Fruit fly (Drosophila melanogaster): ENCODE data around the gene CG15892.

CG15892 gene

dm6 chrX:6265456-6265877 is 28.7 kb downstream of the CG15892 start (continued):
- TF ChIP-seq Gug (GFP tag; IDR thresholded peaks at IDR 0.05) (peak; percentile 92), CG9797 (GFP tag; optimal IDR thresholded peaks at IDR 0.05) (peak; percentile 35), luna (GFP tag; optimal IDR thresholded peaks at IDR 0.05) (peak; percentile 80), kni (GFP tag; optimal IDR thresholded peaks at IDR 0.05) (peak; percentile 71), HHEX (GFP tag; optimal IDR thresholded peaks at IDR 0.05) (peak; percentile 95), CG32772 (GFP tag; IDR thresholded peaks at IDR 0.05) (peak; percentile 95), her (GFP tag; optimal IDR thresholded peaks at IDR 0.05) (peak; percentile 91), onecut (GFP tag; IDR thresholded peaks at IDR 0.05) (peak; percentile 89), CG3407 (GFP tag; optimal IDR thresholded peaks at IDR 0.05) (peak; percentile 93), Fer1 (GFP tag; optimal IDR thresholded peaks at IDR 0.05) (peak; percentile 94), Taf1 (GFP tag; IDR thresholded peaks at IDR 0.05) (peak; percentile 69), Dll (GFP tag; IDR thresholded peaks at IDR 0.05; ENCODE audit: partially characterized antibody) (no peak), CG2875 (GFP tag; optimal IDR thresholded peaks at IDR 0.05) (peak; percentile 97), CG14050 (GFP tag; IDR thresholded peaks at IDR 0.05) (peak; percentile 94), inv (GFP tag; IDR thresholded peaks at IDR 0.05; ENCODE audit: partially characterized antibody) (0 out of 2 replicates have a peak, but pooled peaks have one; percentile 34), wdn (GFP tag; IDR thresholded peaks at IDR 0.05) (peak; percentile 91), CG11247 (GFP tag; IDR thresholded peaks at IDR 0.05) (peak; percentile 82), chif (GFP tag; optimal IDR thresholded peaks at IDR 0.05) (peak; percentile 96), p53 (GFP tag; optimal IDR thresholded peaks at IDR 0.05) (peak; percentile 84), ken (GFP tag; IDR thresholded peaks at IDR 0.05) (peak; percentile 95), lov (optimal IDR thresholded peaks at IDR 0.05) (no peak), lov (GFP tag; IDR thresholded peaks at IDR 0.05) (peak; percentile 89), Ravus (GFP tag; IDR thresholded peaks at IDR 0.05) (peak; percentile 83), pum (GFP tag; optimal IDR thresholded peaks at IDR 0.05) (peak; percentile 96), Camta (GFP tag; optimal IDR thresholded peaks at IDR 0.05) (peak; percentile 96), Nf-YC (tag; optimal IDR thresholded peaks at IDR 0.05) (peak; percentile 85), caup (GFP tag; optimal IDR thresholded peaks at IDR 0.05; ENCODE audit: severe bottlenecking) (peak; percentile 92), CG7556 (GFP tag; optimal IDR thresholded peaks at IDR 0.05) (peak; percentile 97), Lim3 (GFP tag; IDR thresholded peaks at IDR 0.05) (peak; percentile 87), chn (GFP tag; optimal IDR thresholded peaks at IDR 0.05) (peak; percentile 97), CG8359 (GFP tag; optimal IDR thresholded peaks at IDR 0.05; ENCODE audit: borderline replicate concordance) (peak; percentile 87), CG2116 (GFP tag; optimal IDR thresholded peaks at IDR 0.05) (peak; percentile 84), CG4404 (GFP tag; IDR thresholded peaks at IDR 0.05) (peak; percentile 83)

dm6 chrX:6264456-6264855 is 29.7 kb downstream of the CG15892 start:
- no peak for TF ChIP-seq ap (GFP tag; IDR thresholded peaks at IDR 0.05)
- TF ChIP-seq Hey (tag; optimal IDR thresholded peaks at IDR 0.05): peak; percentile 16
- no peak for TF ChIP-seq sr (GFP tag; IDR thresholded peaks at IDR 0.05)
- TF ChIP-seq kah (GFP tag; optimal IDR thresholded peaks at IDR 0.05): no peak
- peak; percentile 46 for TF ChIP-seq schlank (tag; optimal IDR thresholded peaks at IDR 0.05)
- TF ChIP-seq Tbp (GFP tag; optimal IDR thresholded peaks at IDR 0.05): no peak
- peak; percentile 81 for TF ChIP-seq mirr (GFP tag; optimal IDR thresholded peaks at IDR 0.05)
- no peak for TF ChIP-seq Dfd (GFP tag; optimal IDR thresholded peaks at IDR 0.05)
- TF ChIP-seq lab (GFP tag; optimal IDR thresholded peaks at IDR 0.05): peak; percentile 27
- TF ChIP-seq Ravus (GFP tag; IDR thresholded peaks at IDR 0.05): no peak
- peak; percentile 62 for TF ChIP-seq sug (tag; optimal IDR thresholded peaks at IDR 0.05)
- TF ChIP-seq CG18011 (GFP tag; optimal IDR thresholded peaks at IDR 0.05): no peak
- peak; percentile 72 for TF ChIP-seq CG12769 (tag; optimal IDR thresholded peaks at IDR 0.05)
- TF ChIP-seq GATAe (GFP tag; conservative IDR thresholded peaks at IDR 0.05): peak; percentile 52; the same call in 1 of the 2 replicates
- TF ChIP-seq exex (tag; optimal IDR thresholded peaks at IDR 0.05): peak; percentile 70
- peak; percentile 30 for TF ChIP-seq Med (GFP tag)
- 0 out of 2 replicates have a peak, but pooled peaks have one; percentile 7 for TF ChIP-seq Dref (GFP tag; IDR thresholded peaks at IDR 0.05)
- peak; percentile 19 for TF ChIP-seq CG10543 (GFP tag; optimal IDR thresholded peaks at IDR 0.05)
- peak; percentile 54 for TF ChIP-seq cwo (GFP tag; optimal IDR thresholded peaks at IDR 0.05)
- TF ChIP-seq nerfin-1 (tag; optimal IDR thresholded peaks at IDR 0.05): no peak
